Fruit fly (Drosophila melanogaster) whole organism, embryonic: Measurements from ENCODE around the gene CG13829.
A peak's percentile ranks its signal among the peaks of the same experiment; 100 is the strongest.

Source experiments
- Atf3 ChIP-seq: fragments of 200-800 bp; sonication (Bioruptor generic); optimal IDR thresholded peaks from 3 replicates; lab custom pipeline; 2016; ENCODE audit warnings: missing biosample characterization, missing genetic modification characterization
- CG10209 ChIP-seq: fragments of 200-800 bp; sonication (Bioruptor generic); optimal IDR thresholded peaks from 3 replicates; lab custom pipeline; 2017; ENCODE audit warnings: missing biosample characterization, mild to moderate bottlenecking, missing genetic modification characterization, missing genetic modification reagents
- CG11456 ChIP-seq: fragments of 200-800 bp; sonication (Bioruptor generic); IDR thresholded peaks from 3 replicates; pipeline ENCODE4 v1.3.6; 2022; ENCODE audit warnings: missing biosample characterization, missing genetic modification characterization
- CG11696 ChIP-seq: fragments of 200-800 bp; sonication (Bioruptor generic); IDR thresholded peaks from 2 replicates; pipeline ENCODE4 v1.3.6; 2022; ENCODE audit warnings: missing biosample characterization, missing genetic modification characterization
- CG12769 ChIP-seq: fragments of 200-800 bp; sonication (Bioruptor generic); optimal IDR thresholded peaks from 2 replicates; lab custom pipeline; 2019; ENCODE audit warnings: missing biosample characterization, mild to moderate bottlenecking, missing genetic modification characterization, moderate library complexity
- CG14441 ChIP-seq: fragments of 200-800 bp; sonication (Bioruptor generic); IDR thresholded peaks from 2 replicates; pipeline ENCODE4 v1.3.6; 2022; ENCODE audit warnings: missing biosample characterization, missing genetic modification characterization
- CG15479 ChIP-seq: fragments of 200-800 bp; sonication (Bioruptor generic); optimal IDR thresholded peaks from 3 replicates; lab custom pipeline; 2019; ENCODE audit warnings: missing biosample characterization, mild to moderate bottlenecking, missing genetic modification characterization, moderate library complexity
- CG1603 ChIP-seq: fragments of 200-800 bp; sonication (Bioruptor generic); optimal IDR thresholded peaks from 2 replicates; lab custom pipeline; 2019; ENCODE audit warnings: missing biosample characterization, mild to moderate bottlenecking, missing genetic modification characterization, moderate library complexity
- CG16815 ChIP-seq: fragments of 200-800 bp; sonication (Bioruptor generic); optimal IDR thresholded peaks from 3 replicates; lab custom pipeline; 2017; ENCODE audit warnings: missing biosample characterization, mild to moderate bottlenecking, missing genetic modification characterization
- CG1792 ChIP-seq: fragments of 200-800 bp; sonication (Bioruptor generic); optimal IDR thresholded peaks from 2 replicates; lab custom pipeline; 2016; ENCODE audit warnings: missing biosample characterization, missing genetic modification characterization
- CG18764 ChIP-seq: fragments of 200-800 bp; sonication (Bioruptor generic); optimal IDR thresholded peaks from 3 replicates; lab custom pipeline; 2016; ENCODE audit warnings: missing biosample characterization, missing genetic modification characterization
- CG2129 ChIP-seq: fragments of 200-800 bp; sonication (Bioruptor generic); IDR thresholded peaks from 2 replicates; pipeline ENCODE4 v1.3.6; 2022; ENCODE audit warnings: missing biosample characterization, missing genetic modification characterization; ENCODE audit not compliant: partially characterized antibody
- CG2678 ChIP-seq: fragments of 200-800 bp; sonication (Bioruptor generic); optimal IDR thresholded peaks from 3 replicates; lab custom pipeline; 2019; ENCODE audit warnings: missing biosample characterization, mild to moderate bottlenecking, missing genetic modification characterization, moderate library complexity
- CG30431 ChIP-seq: fragments of 200-800 bp; sonication (Bioruptor generic); optimal IDR thresholded peaks from 2 replicates; lab custom pipeline; 2017; ENCODE audit warnings: missing biosample characterization, missing genetic modification characterization
- CG3163 ChIP-seq: fragments of 200-800 bp; sonication (Bioruptor generic); optimal IDR thresholded peaks from 3 replicates; lab custom pipeline; 2016; ENCODE audit warnings: missing biosample characterization, missing genetic modification characterization
- CG3838 ChIP-seq: fragments of 200-800 bp; sonication (Bioruptor generic); optimal IDR thresholded peaks from 3 replicates; lab custom pipeline; 2016; ENCODE audit warnings: missing biosample characterization, missing genetic modification characterization
- CG7928 ChIP-seq: fragments of 200-800 bp; sonication (Bioruptor generic); optimal IDR thresholded peaks from 2 replicates; lab custom pipeline; 2017; ENCODE audit warnings: missing biosample characterization, mild to moderate bottlenecking, missing genetic modification characterization
- CG7987 ChIP-seq: fragments of 200-800 bp; sonication (Bioruptor generic); optimal IDR thresholded peaks from 2 replicates; lab custom pipeline; 2018; ENCODE audit warnings: missing biosample characterization, mild to moderate bottlenecking, missing genetic modification characterization, moderate library complexity
- CG8765 ChIP-seq: fragments of 200-800 bp; sonication (Bioruptor generic); IDR thresholded peaks from 2 replicates; pipeline ENCODE4 v1.3.6; 2022; ENCODE audit warnings: missing biosample characterization, missing genetic modification characterization
- CG9817 ChIP-seq: fragments of 200-800 bp; sonication (Bioruptor generic); optimal IDR thresholded peaks from 2 replicates; lab custom pipeline; 2018; ENCODE audit warnings: missing biosample characterization, mild to moderate bottlenecking, missing genetic modification characterization, moderate library complexity
- CG9932 ChIP-seq: fragments of 200-800 bp; sonication (Bioruptor generic); IDR thresholded peaks from 2 replicates; pipeline ENCODE4 v1.3.6; 2022; ENCODE audit warnings: missing biosample characterization, missing genetic modification characterization
- Eip74EF ChIP-seq, 2 experiments: fragments of 200-800 bp in 1 of 2; fragments of >200 bp in 1 of 2; sonication (Bioruptor generic) in 1 of 2; optimal IDR thresholded peaks; 2 replicates each; lab custom pipeline; 2017 to 2019; ENCODE audit warnings: missing biosample characterization in 2 of 2, missing genetic modification characterization in 2 of 2, mild to moderate bottlenecking in 1 of 2, moderate library complexity in 1 of 2
- Ets97D ChIP-seq: fragments of 200-800 bp; sonication (Bioruptor generic); optimal IDR thresholded peaks from 3 replicates; lab custom pipeline; 2016; ENCODE audit warnings: missing biosample characterization, missing genetic modification characterization
- Gug ChIP-seq: fragments of 200-800 bp; sonication (Bioruptor generic); IDR thresholded peaks from 4 replicates; pipeline ENCODE4 v1.3.6; 2022; ENCODE audit warnings: missing biosample characterization, missing genetic modification characterization
- Lhr ChIP-seq: fragments of 200-800 bp; sonication (Bioruptor generic); optimal IDR thresholded peaks from 3 replicates; lab custom pipeline; 2017; ENCODE audit warnings: mild to moderate bottlenecking, missing biosample characterization, missing genetic modification reagents, missing genetic modification characterization
- Myb ChIP-seq: fragments of 200-800 bp; sonication (Bioruptor generic); optimal IDR thresholded peaks from 2 replicates; lab custom pipeline; 2016; ENCODE audit warnings: missing biosample characterization, missing genetic modification characterization
- NC2β ChIP-seq: fragments of 200-800 bp; sonication (Bioruptor generic); optimal IDR thresholded peaks from 2 replicates; lab custom pipeline; 2016; ENCODE audit warnings: missing biosample characterization, missing genetic modification characterization
- Ptx1 ChIP-seq: fragments of 200-800 bp; sonication (Bioruptor generic); IDR thresholded peaks from 2 replicates; pipeline ENCODE4 v1.3.6; 2022; ENCODE audit warnings: missing biosample characterization, missing genetic modification characterization
- Sry-δ ChIP-seq: fragments of 200-800 bp; sonication (Bioruptor generic); optimal IDR thresholded peaks from 2 replicates; lab custom pipeline; 2016; ENCODE audit warnings: missing biosample characterization, missing genetic modification characterization
- amos ChIP-seq: fragments of 200-800 bp; sonication (Bioruptor generic); IDR thresholded peaks from 2 replicates; pipeline ENCODE4 v1.3.6; 2022; ENCODE audit warnings: missing biosample characterization, missing genetic modification characterization; ENCODE audit not compliant: partially characterized antibody
- cas ChIP-seq: fragments of 200-800 bp; sonication (Bioruptor generic); IDR thresholded peaks from 2 replicates; pipeline ENCODE4 v1.3.6; 2022; ENCODE audit warnings: missing biosample characterization, missing genetic modification characterization
- cato ChIP-seq: fragments of 200-800 bp; sonication (Bioruptor generic); optimal IDR thresholded peaks from 2 replicates; lab custom pipeline; 2016; ENCODE audit warnings: missing biosample characterization, missing genetic modification characterization, borderline replicate concordance
- dan ChIP-seq: fragments of 200-800 bp; sonication (Bioruptor generic); IDR thresholded peaks from 2 replicates; pipeline ENCODE4 v1.3.6; 2022; ENCODE audit warnings: missing biosample characterization, missing genetic modification characterization
- emc ChIP-seq: fragments of 200-800 bp; sonication (Bioruptor generic); optimal IDR thresholded peaks from 2 replicates; lab custom pipeline; 2016; ENCODE audit warnings: missing biosample characterization, missing genetic modification characterization
- gt ChIP-seq: fragments of 200-800 bp; sonication (Bioruptor generic); IDR thresholded peaks from 2 replicates; pipeline ENCODE4 v1.3.6; 2022; ENCODE audit warnings: missing biosample characterization, missing genetic modification characterization
- hth ChIP-seq: fragments of >200 bp; optimal IDR thresholded peaks from 2 replicates; lab custom pipeline; 2017; ENCODE audit warnings: inconsistent platforms
- inv ChIP-seq: fragments of 200-800 bp; sonication (Bioruptor generic); IDR thresholded peaks from 2 replicates; pipeline ENCODE4 v1.3.6; 2022; ENCODE audit warnings: missing biosample characterization, missing genetic modification characterization; ENCODE audit not compliant: partially characterized antibody
- knrl ChIP-seq: fragments of 200-800 bp; sonication (Bioruptor generic); IDR thresholded peaks from 3 replicates; pipeline ENCODE4 v1.3.6; 2022; ENCODE audit warnings: missing biosample characterization, missing genetic modification characterization; ENCODE audit not compliant: partially characterized antibody
- lbe ChIP-seq: fragments of 200-800 bp; sonication (Bioruptor generic); optimal IDR thresholded peaks from 2 replicates; lab custom pipeline; 2016; ENCODE audit warnings: missing biosample characterization, mild to moderate bottlenecking, missing genetic modification characterization
- otp ChIP-seq: fragments of 200-800 bp; sonication (Bioruptor generic); IDR thresholded peaks from 3 replicates; pipeline ENCODE4, ENCODE4 v1.3.6; 2022; ENCODE audit warnings: missing biosample characterization, missing genetic modification characterization
- pan ChIP-seq, 4 experiments: fragments of >200 bp in 3 of 4; fragments of 200-800 bp in 1 of 4; sonication (Bioruptor generic) in 1 of 4; optimal IDR thresholded peaks in 3 of 4; IDR thresholded peaks in 1 of 4; 2 replicates each; pipeline versions ENCODE4 v1.3.6 to Lab custom; 2017 to 2022; ENCODE audit warnings: missing biosample characterization in 2 of 4, missing genetic modification characterization in 2 of 4, mixed read lengths in 1 of 4
- pb ChIP-seq: fragments of 200-800 bp; sonication (Bioruptor generic); optimal IDR thresholded peaks from 3 replicates; lab custom pipeline; 2016; ENCODE audit warnings: missing biosample characterization, missing genetic modification characterization
- pnt ChIP-seq: fragments of 200-800 bp; sonication (Bioruptor generic); optimal IDR thresholded peaks from 3 replicates; lab custom pipeline; 2016; ENCODE audit warnings: missing biosample characterization, missing genetic modification characterization
- run ChIP-seq: fragments of 200-800 bp; sonication (Bioruptor generic); optimal IDR thresholded peaks from 3 replicates; lab custom pipeline; 2018; ENCODE audit warnings: missing biosample characterization, mild to moderate bottlenecking, missing genetic modification characterization
- sens ChIP-seq: fragments of 200-800 bp; sonication (Bioruptor generic); peaks from one replicate; lab custom pipeline; 2016; ENCODE audit warnings: missing biosample characterization, missing genetic modification characterization
- seq ChIP-seq: fragments of 200-800 bp; sonication (Bioruptor generic); IDR thresholded peaks from 2 replicates; pipeline ENCODE4 v1.3.6; 2022; ENCODE audit warnings: missing biosample characterization, missing genetic modification characterization
- sima ChIP-seq: fragments of 200-800 bp; sonication (Bioruptor generic); optimal IDR thresholded peaks from 2 replicates; lab custom pipeline; 2016; ENCODE audit warnings: missing biosample characterization, missing genetic modification characterization
- stc ChIP-seq: fragments of 200-800 bp; sonication (Bioruptor generic); IDR thresholded peaks from 2 replicates; pipeline ENCODE4 v1.3.6; 2022; ENCODE audit warnings: missing biosample characterization, missing genetic modification characterization
- unc-4 ChIP-seq: fragments of 200-800 bp; sonication (Bioruptor generic); IDR thresholded peaks from 2 replicates; pipeline ENCODE4 v1.3.6; 2022; ENCODE audit warnings: missing biosample characterization, missing genetic modification characterization; ENCODE audit not compliant: partially characterized antibody
- usp ChIP-seq: fragments of >200 bp; optimal IDR thresholded peaks from 2 replicates; lab custom pipeline; 2017; ENCODE audit warnings: missing biosample characterization, missing genetic modification characterization
- zfh1 ChIP-seq: fragments of 200-800 bp; sonication (Bioruptor generic); IDR thresholded peaks from 3 replicates; pipeline ENCODE4 v1.3.6; 2022; ENCODE audit warnings: missing biosample characterization, missing genetic modification characterization

Gene CG13829

dm6 chr3R:23175376-23175775 lies 14.2 kb upstream of the CG13829 start (continued):
- TF ChIP-seq CG9932, result peak; percentile 65
- peak; percentile 82 for TF ChIP-seq run (tag; lab: Kevin White, UChicago)
- TF ChIP-seq CG9817, result peak; percentile 83
- peak; percentile 44 for TF ChIP-seq CG7987 (GFP tag; lab: Kevin White, UChicago)
- peak; percentile 59 for TF ChIP-seq Sry-δ
- TF ChIP-seq CG12769 (tag; lab: Kevin White, UChicago), result peak; percentile 95
- TF ChIP-seq sima (GFP tag; lab: Kevin White, UChicago), result peak; percentile 71
- TF ChIP-seq seq (GFP tag; lab: Robert Waterston, UW), result peak; percentile 86
- peak; percentile 79 for TF ChIP-seq cato (GFP tag; lab: Kevin White, UChicago)
- peak; percentile 58; the same call in 1 of the 2 replicates for TF ChIP-seq gt (GFP tag; lab: Robert Waterston, UW)
- peak; percentile 92 for TF ChIP-seq Ptx1
- TF ChIP-seq CG1603, result peak; percentile 97
- peak in 1 of 2 experiments; percentile 84 for TF ChIP-seq Eip74EF (GFP tag; optimal IDR thresholded peaks at IDR 0.05; lab: Kevin White, UChicago)
- peak; percentile 19 for TF ChIP-seq CG7928 (GFP tag; lab: Kevin White, UChicago)
- TF ChIP-seq Atf3, result peak; percentile 85
- peak; percentile 31 for TF ChIP-seq emc
- no peak for TF ChIP-seq amos
- peak; percentile 70 for TF ChIP-seq CG30431 (GFP tag; lab: Kevin White, UChicago)
- peak; percentile 91 for TF ChIP-seq otp (GFP tag; lab: Robert Waterston, UW)
- TF ChIP-seq pan (optimal IDR thresholded peaks at IDR 0.05; lab: Kevin White, UChicago), result no peak
- peak in 1 of 2 experiments; percentile 93 for TF ChIP-seq pan (GFP tag; optimal IDR thresholded peaks at IDR 0.05 in 1 of 2, IDR thresholded peaks at IDR 0.05 in 1 of 2)
- peak; percentile 83 for TF ChIP-seq CG1792 (GFP tag; lab: Kevin White, UChicago)
- peak; percentile 92 for TF ChIP-seq CG2678 (tag; lab: Kevin White, UChicago)
- TF ChIP-seq CG15479 (GFP tag; lab: Kevin White, UChicago), result no peak
- peak; percentile 79 for TF ChIP-seq CG11696 (GFP tag; lab: Robert Waterston, UW)
- TF ChIP-seq CG14441 (GFP tag; lab: Robert Waterston, UW), result peak; percentile 88
- peak; percentile 88 for TF ChIP-seq CG11456 (GFP tag; lab: Robert Waterston, UW)
- TF ChIP-seq dan, result peak; percentile 67; the same call in 1 of the 2 replicates
- TF ChIP-seq Lhr (GFP tag; lab: Kevin White, UChicago), result peak; percentile 79
- TF ChIP-seq CG8765 (GFP tag; lab: Robert Waterston, UW), result peak; percentile 51; the same call in 1 of the 2 replicates
- no peak for TF ChIP-seq inv (GFP tag; lab: Robert Waterston, UW)
- TF ChIP-seq Gug, result peak; percentile 74
- no peak for TF ChIP-seq usp (GFP tag; lab: Kevin White, UChicago)
- TF ChIP-seq CG16815 (GFP tag; lab: Kevin White, UChicago), result peak; percentile 83
- peak; percentile 85 for TF ChIP-seq pnt (GFP tag; lab: Kevin White, UChicago)
- TF ChIP-seq CG3838 (GFP tag; lab: Kevin White, UChicago), result peak; percentile 41
- peak; percentile 67 for TF ChIP-seq CG3163 (GFP tag; lab: Kevin White, UChicago)
- TF ChIP-seq NC2β, result peak; percentile 89
- no peak for TF ChIP-seq cas
- no peak for TF ChIP-seq knrl (GFP tag; lab: Robert Waterston, UW)
- peak; percentile 93 for TF ChIP-seq stc (GFP tag; lab: Robert Waterston, UW)
- TF ChIP-seq lbe, result peak; percentile 93
- TF ChIP-seq hth, result no peak
- peak; percentile 95 for TF ChIP-seq zfh1
- TF ChIP-seq CG18764 (GFP tag; lab: Kevin White, UChicago), result peak; percentile 88
- peak; percentile 89 for TF ChIP-seq CG10209 (GFP tag; lab: Kevin White, UChicago)
- TF ChIP-seq pb (GFP tag; lab: Kevin White, UChicago), result peak; percentile 72
- peak; percentile 98 for TF ChIP-seq sens (GFP tag; lab: Kevin White, UChicago)
- TF ChIP-seq Myb (GFP tag; lab: Kevin White, UChicago), result peak; percentile 62
- peak; percentile 79 for TF ChIP-seq Ets97D (GFP tag; lab: Kevin White, UChicago)
- TF ChIP-seq CG2129 (GFP tag; lab: Robert Waterston, UW), result no peak
- no peak for TF ChIP-seq unc-4
